Worm (Caenorhabditis elegans) whole organism, young adult: Measurements from ENCODE around the gene mig-14.
A peak's percentile ranks its signal among the peaks of the same experiment; 100 is the strongest.

Experiments used
- B0035.1 ChIP-seq: sonication (generic microtip); optimal IDR thresholded peaks from 2 replicates; lab custom pipeline; 2016; ENCODE audit warnings: missing genetic modification characterization, mild to moderate bottlenecking, missing compliant biosample characterization, missing genotype, missing genetic modification reagents
- C06A6.2 ChIP-seq: fragments of 200-800 bp; sonication (Bioruptor generic); conservative IDR thresholded peaks from 2 replicates; pipeline ENCODE4 v1.3.6; 2022; ENCODE audit warnings: missing genetic modification characterization, missing compliant biosample characterization
- D2030.7 ChIP-seq: fragments of 200-800 bp; sonication (Bioruptor generic); IDR thresholded peaks from 2 replicates; pipeline ENCODE4 v1.3.6; 2022; ENCODE audit warnings: missing genetic modification reagents, missing genetic modification characterization, missing compliant biosample characterization
- F57C9.4 ChIP-seq: sonication (generic microtip); optimal IDR thresholded peaks from 2 replicates; lab custom pipeline; 2017; ENCODE audit warnings: mild to moderate bottlenecking, missing genetic modification characterization, missing compliant biosample characterization
- K12H6.12 ChIP-seq: fragments of 200-800 bp; sonication (Bioruptor generic); optimal IDR thresholded peaks from 2 replicates; lab custom pipeline; 2018; ENCODE audit warnings: mild to moderate bottlenecking, missing genetic modification characterization, missing compliant biosample characterization
- Y53F4B.3 ChIP-seq: fragments of 200-800 bp; sonication (Bioruptor generic); IDR thresholded peaks from 2 replicates; pipeline ENCODE4 v1.3.6; 2022; ENCODE audit warnings: missing genetic modification reagents, missing genetic modification characterization, missing compliant biosample characterization
- ZK185.1 ChIP-seq: sonication (generic microtip); optimal IDR thresholded peaks from 2 replicates; lab custom pipeline; 2016; ENCODE audit warnings: mild to moderate bottlenecking, missing genetic modification characterization, missing compliant biosample characterization; ENCODE audit not compliant: poor library complexity, severe bottlenecking
- ama-1 ChIP-seq, 3 experiments: fragments of 150-350 bp in 1 of 3; sonication (generic microtip) in 2 of 3; optimal IDR thresholded peaks; 2 replicates each; lab custom pipeline; 2014 to 2018; ENCODE audit warnings: missing biosample characterization in 2 of 3, missing genetic modification characterization in 2 of 3, missing genetic modification reagents in 2 of 3
- atf-7 ChIP-seq: sonication (generic microtip); optimal IDR thresholded peaks from 2 replicates; lab custom pipeline; 2017; ENCODE audit warnings: mild to moderate bottlenecking, missing genetic modification characterization, missing compliant biosample characterization
- ceh-27 ChIP-seq: fragments of 200-800 bp; sonication (Bioruptor generic); optimal IDR thresholded peaks from 2 replicates; lab custom pipeline; 2018; ENCODE audit warnings: mild to moderate bottlenecking, missing genetic modification characterization, moderate library complexity, missing compliant biosample characterization
- ceh-91 ChIP-seq: fragments of 200-800 bp; sonication (Bioruptor generic); IDR thresholded peaks from 2 replicates; pipeline ENCODE4 v1.3.6; 2022; ENCODE audit warnings: missing genetic modification reagents, missing genetic modification characterization, missing compliant biosample characterization
- die-1 ChIP-seq: sonication (generic microtip); optimal IDR thresholded peaks from 2 replicates; lab custom pipeline; 2016; ENCODE audit warnings: missing genotype, mild to moderate bottlenecking, missing genetic modification characterization, missing compliant biosample characterization
- dpff-1 ChIP-seq: sonication (generic microtip); optimal IDR thresholded peaks from 2 replicates; lab custom pipeline; 2017; ENCODE audit warnings: mild to moderate bottlenecking, missing genetic modification characterization, missing compliant biosample characterization
- egrh-3 ChIP-seq: fragments of 200-800 bp; sonication (Bioruptor generic); IDR thresholded peaks from 2 replicates; pipeline ENCODE4 v1.3.6; 2022; ENCODE audit warnings: missing genetic modification reagents, missing genetic modification characterization, missing compliant biosample characterization
- him-1 ChIP-seq: sonication (generic microtip); optimal IDR thresholded peaks from 2 replicates; lab custom pipeline; 2016; ENCODE audit warnings: missing genotype, missing genetic modification reagents, missing genetic modification characterization, missing compliant biosample characterization
- hmg-1.2 ChIP-seq: fragments of 200-800 bp; sonication (Bioruptor generic); IDR thresholded peaks from 2 replicates; pipeline ENCODE4 v1.3.6; 2022; ENCODE audit warnings: missing genetic modification reagents, missing genetic modification characterization, missing compliant biosample characterization
- hsf-1 ChIP-seq: fragments of 200-800 bp; sonication (Bioruptor generic); IDR thresholded peaks from 2 replicates; pipeline ENCODE4 v1.3.6; 2022; ENCODE audit warnings: missing genetic modification reagents, missing genetic modification characterization, missing compliant biosample characterization
- lin-26 ChIP-seq: fragments of 200-800 bp; sonication (Bioruptor generic); IDR thresholded peaks from 2 replicates; pipeline ENCODE4 v1.3.6; 2022; ENCODE audit warnings: missing genetic modification reagents, missing genetic modification characterization, missing compliant biosample characterization
- lin-54 ChIP-seq: fragments of 200-800 bp; sonication (Bioruptor generic); optimal IDR thresholded peaks from 2 replicates; lab custom pipeline; 2018; ENCODE audit warnings: mild to moderate bottlenecking, missing genetic modification characterization, missing compliant biosample characterization
- madf-10 ChIP-seq: sonication (generic microtip); optimal IDR thresholded peaks from 2 replicates; lab custom pipeline; 2016; ENCODE audit warnings: mild to moderate bottlenecking, missing genetic modification characterization, missing compliant biosample characterization
- madf-6 ChIP-seq: fragments of 200-800 bp; sonication (Bioruptor generic); IDR thresholded peaks from 2 replicates; pipeline ENCODE4 v1.3.6; 2022; ENCODE audit warnings: missing genetic modification reagents, missing genetic modification characterization, missing compliant biosample characterization
- mcd-1 ChIP-seq: fragments of 200-800 bp; sonication (Bioruptor generic); IDR thresholded peaks from 2 replicates; pipeline ENCODE4 v1.3.6; 2022; ENCODE audit warnings: missing genetic modification reagents, missing genetic modification characterization, missing compliant biosample characterization
- nhr-179 ChIP-seq: sonication (generic microtip); optimal IDR thresholded peaks from 2 replicates; lab custom pipeline; 2016; ENCODE audit warnings: mild to moderate bottlenecking, missing genetic modification characterization, missing compliant biosample characterization
- nhr-90 ChIP-seq: sonication (generic microtip); optimal IDR thresholded peaks from 2 replicates; lab custom pipeline; 2016; ENCODE audit warnings: missing genotype, mild to moderate bottlenecking, missing genetic modification characterization, missing compliant biosample characterization
- rec-8 ChIP-seq, 2 experiments: sonication (generic microtip); optimal IDR thresholded peaks; 2 replicates each; lab custom pipeline; 2016; ENCODE audit warnings: mild to moderate bottlenecking in 2 of 2, missing genetic modification characterization in 2 of 2, missing genetic modification reagents in 2 of 2, missing genotype in 2 of 2, missing biosample characterization in 1 of 2, missing compliant biosample characterization in 1 of 2, moderate library complexity in 1 of 2
- repo-1 ChIP-seq: sonication (generic microtip); optimal IDR thresholded peaks from 2 replicates; lab custom pipeline; 2017; ENCODE audit warnings: mild to moderate bottlenecking, missing genetic modification characterization, missing compliant biosample characterization
- rpc-1 ChIP-seq, 2 experiments: fragments of 150-350 bp in 1 of 2; sonication (generic microtip) in 1 of 2; optimal IDR thresholded peaks; 2 replicates each; lab custom pipeline; 2014 to 2018; ENCODE audit warnings: missing biosample characterization in 1 of 2, missing genetic modification characterization in 1 of 2, missing genetic modification reagents in 1 of 2, missing genotype in 1 of 2
- tbx-9 ChIP-seq: sonication (generic microtip); optimal IDR thresholded peaks from 2 replicates; lab custom pipeline; 2016; ENCODE audit warnings: borderline replicate concordance, missing genetic modification characterization, inconsistent platforms, missing compliant biosample characterization
- tlf-1 ChIP-seq: fragments of 200-800 bp; sonication (Bioruptor generic); optimal IDR thresholded peaks from 2 replicates; lab custom pipeline; 2018; ENCODE audit warnings: mild to moderate bottlenecking, missing genetic modification characterization, missing compliant biosample characterization
- zfh-2 ChIP-seq: fragments of 200-800 bp; sonication (Bioruptor generic); conservative IDR thresholded peaks from 2 replicates; pipeline ENCODE4 v1.3.6; 2022; ENCODE audit warnings: missing genetic modification reagents, missing genetic modification characterization, missing compliant biosample characterization
- zim-3 ChIP-seq: sonication (generic microtip); optimal IDR thresholded peaks from 2 replicates; lab custom pipeline; 2017; ENCODE audit warnings: mild to moderate bottlenecking, missing genetic modification characterization, moderate library complexity, missing compliant biosample characterization
- ztf-18 ChIP-seq: sonication (generic microtip); optimal IDR thresholded peaks from 2 replicates; lab custom pipeline; 2016; ENCODE audit warnings: missing genotype, mild to moderate bottlenecking, missing genetic modification characterization, missing compliant biosample characterization
- ztf-28 ChIP-seq: fragments of 200-800 bp; sonication (Bioruptor generic); IDR thresholded peaks from 2 replicates; pipeline ENCODE4 v1.3.6; 2022; ENCODE audit warnings: missing genetic modification reagents, missing genetic modification characterization, missing compliant biosample characterization
- ztf-3 ChIP-seq: fragments of 200-800 bp; sonication (Bioruptor generic); optimal IDR thresholded peaks from 2 replicates; lab custom pipeline; 2018; ENCODE audit warnings: mild to moderate bottlenecking, missing genetic modification characterization, missing compliant biosample characterization

Gene mig-14

ce11 chrII:13780792-13781248 is 39.3 kb downstream of the mig-14 start (continued):
- no peak for TF ChIP-seq mcd-1 (GFP tag; lab: Robert Waterston, UW)
- TF ChIP-seq tlf-1 (GFP tag; lab: Kevin White, UChicago) = no peak
- no peak for TF ChIP-seq dpff-1
- no peak for TF ChIP-seq madf-6 (GFP tag; lab: Robert Waterston, UW)
- TF ChIP-seq die-1 (tag; lab: Kevin White, UChicago) = peak; percentile 22
- no peak for TF ChIP-seq him-1 (tag; lab: Kevin White, UChicago)
- peak; percentile 81 for TF ChIP-seq repo-1
- no peak for TF ChIP-seq F57C9.4 (tag; lab: Kevin White, UChicago)
- peak in 1 of 2 experiments; percentile 18 for TF ChIP-seq rec-8 (tag; optimal IDR thresholded peaks at IDR 0.05; lab: Kevin White, UChicago)
- peak; percentile 11 for TF ChIP-seq ztf-3 (GFP tag; lab: Kevin White, UChicago)
- peak; percentile 83 for TF ChIP-seq ZK185.1 (tag; lab: Kevin White, UChicago)
- TF ChIP-seq Y53F4B.3 (GFP tag; lab: Robert Waterston, UW) = no peak
- peak; percentile 68 for TF ChIP-seq nhr-90 (tag; lab: Kevin White, UChicago)
- TF ChIP-seq hmg-1.2 (GFP tag; lab: Robert Waterston, UW) = 0 out of 2 replicates have a peak, but pooled peaks have one; percentile 5
- TF ChIP-seq atf-7 (tag; lab: Kevin White, UChicago) = peak; percentile 68
- TF ChIP-seq tbx-9 = no peak
- TF ChIP-seq nhr-179 (tag; lab: Kevin White, UChicago) = peak; percentile 61

- TF ChIP-seq ama-1 (optimal IDR thresholded peaks at IDR 0.05; lab: Kevin White, UChicago) = no peak
- no peak for TF ChIP-seq ama-1 (GFP tag; optimal IDR thresholded peaks at IDR 0.05; lab: Kevin White, UChicago)
- TF ChIP-seq ceh-91 (GFP tag; lab: Robert Waterston, UW) = no peak
- TF ChIP-seq C06A6.2 (GFP tag; lab: Robert Waterston, UW) = no peak
- no peak for TF ChIP-seq madf-10 (tag; lab: Kevin White, UChicago)
- no peak for TF ChIP-seq rpc-1 (optimal IDR thresholded peaks at IDR 0.05; lab: Kevin White, UChicago)
- peak; percentile 28 for TF ChIP-seq rpc-1 (tag; optimal IDR thresholded peaks at IDR 0.05; lab: Kevin White, UChicago)
Observed at ce11 chrII:13783880-13784279, 42.3 kb downstream of the mig-14 start, which contains the start of gene C01B9.4. Gene C01B9.4, minus strand, starts transcription at chrII:13783980.

ce11 chrII:13785582-13785981 is 44.0 kb downstream of the mig-14 start:
- no peak for TF ChIP-seq Y53F4B.3 (GFP tag; lab: Robert Waterston, UW)
- TF ChIP-seq lin-26 = 0 out of 2 replicates have a peak, but pooled peaks have one; percentile 19
- no peak for TF ChIP-seq ceh-27
- TF ChIP-seq zim-3 = no peak
- TF ChIP-seq nhr-179 (tag; lab: Kevin White, UChicago) = no peak
- no peak for TF ChIP-seq lin-54 (GFP tag; lab: Kevin White, UChicago)
- TF ChIP-seq hsf-1 (GFP tag; lab: Robert Waterston, UW) = no peak
- TF ChIP-seq madf-10 (tag; lab: Kevin White, UChicago) = no peak
- peak; percentile 96 for TF ChIP-seq egrh-3 (GFP tag; lab: Robert Waterston, UW)
- no peak for TF ChIP-seq K12H6.12 (tag; lab: Kevin White, UChicago)
- TF ChIP-seq D2030.7 (GFP tag; lab: Robert Waterston, UW) = no peak
- no peak for TF ChIP-seq ztf-28 (GFP tag; lab: Robert Waterston, UW)
- TF ChIP-seq B0035.1 (tag; lab: Kevin White, UChicago) = no peak
- no peak for TF ChIP-seq ztf-18
- TF ChIP-seq zfh-2 = peak; percentile 95
- TF ChIP-seq, all 124 proteins: peak for 3
